Worm (Caenorhabditis elegans) whole organism, young adult: ENCODE measurements around the gene F56C9.8.

Experiments
- C06A6.2 ChIP-seq: fragments of 200-800 bp; sonication (Bioruptor generic); conservative IDR thresholded peaks from 2 replicates; pipeline ENCODE4 v1.3.6; 2022; ENCODE audit warnings: missing genetic modification characterization, missing compliant biosample characterization
- D2030.7 ChIP-seq: fragments of 200-800 bp; sonication (Bioruptor generic); IDR thresholded peaks from 2 replicates; pipeline ENCODE4 v1.3.6; 2022; ENCODE audit warnings: missing genetic modification reagents, missing genetic modification characterization, missing compliant biosample characterization
- F39B2.1 ChIP-seq: fragments of 200-800 bp; sonication (Bioruptor generic); IDR thresholded peaks from 2 replicates; pipeline ENCODE4 v1.3.6; 2022; ENCODE audit warnings: missing genetic modification reagents, missing genetic modification characterization, missing compliant biosample characterization
- F55B11.4 ChIP-seq: sonication (generic microtip); optimal IDR thresholded peaks from 2 replicates; lab custom pipeline; 2016; ENCODE audit warnings: missing compliant biosample characterization, missing genetic modification characterization, borderline replicate concordance; ENCODE audit not compliant: insufficient read depth
- F57C9.4 ChIP-seq: sonication (generic microtip); optimal IDR thresholded peaks from 2 replicates; lab custom pipeline; 2017; ENCODE audit warnings: mild to moderate bottlenecking, missing genetic modification characterization, missing compliant biosample characterization
- T07F8.4 ChIP-seq: sonication (generic microtip); optimal IDR thresholded peaks from 2 replicates; lab custom pipeline; 2016; ENCODE audit warnings: mild to moderate bottlenecking, missing genetic modification characterization, moderate library complexity, missing compliant biosample characterization
- Y56A3A.18 ChIP-seq: fragments of 200-800 bp; sonication (Bioruptor generic); IDR thresholded peaks from 2 replicates; pipeline ENCODE4 v1.3.6; 2022; ENCODE audit warnings: missing genetic modification reagents, missing genetic modification characterization, missing compliant biosample characterization
- ZK185.1 ChIP-seq: sonication (generic microtip); optimal IDR thresholded peaks from 2 replicates; lab custom pipeline; 2016; ENCODE audit warnings: mild to moderate bottlenecking, missing genetic modification characterization, missing compliant biosample characterization; ENCODE audit not compliant: poor library complexity, severe bottlenecking
- akir-1 ChIP-seq: fragments of 200-800 bp; sonication (Bioruptor generic); optimal IDR thresholded peaks from 2 replicates; lab custom pipeline; 2018; ENCODE audit warnings: mild to moderate bottlenecking, missing genetic modification characterization, moderate library complexity, missing compliant biosample characterization
- ama-1 ChIP-seq, 3 experiments: fragments of 150-350 bp in 1 of 3; sonication (generic microtip) in 2 of 3; optimal IDR thresholded peaks; 2 replicates each; lab custom pipeline; 2014 to 2018; ENCODE audit warnings: missing biosample characterization in 2 of 3, missing genetic modification characterization in 2 of 3, missing genetic modification reagents in 2 of 3
- atf-7 ChIP-seq: sonication (generic microtip); optimal IDR thresholded peaks from 2 replicates; lab custom pipeline; 2017; ENCODE audit warnings: mild to moderate bottlenecking, missing genetic modification characterization, missing compliant biosample characterization
- athp-1 ChIP-seq: sonication (generic microtip); optimal IDR thresholded peaks from 2 replicates; lab custom pipeline; 2017; ENCODE audit warnings: mild to moderate bottlenecking, missing genetic modification characterization, missing compliant biosample characterization
- attf-5 ChIP-seq: fragments of 200-800 bp; sonication (Bioruptor generic); optimal IDR thresholded peaks from 2 replicates; lab custom pipeline; 2018; ENCODE audit warnings: mild to moderate bottlenecking, missing genetic modification characterization, missing compliant biosample characterization
- bed-1 ChIP-seq: fragments of 200-800 bp; sonication (Bioruptor generic); IDR thresholded peaks from 2 replicates; pipeline ENCODE4 v1.3.6; 2022; ENCODE audit warnings: missing genetic modification reagents, missing genetic modification characterization, missing compliant biosample characterization
- ceh-27 ChIP-seq: fragments of 200-800 bp; sonication (Bioruptor generic); optimal IDR thresholded peaks from 2 replicates; lab custom pipeline; 2018; ENCODE audit warnings: mild to moderate bottlenecking, missing genetic modification characterization, moderate library complexity, missing compliant biosample characterization
- ceh-40 ChIP-seq: fragments of 200-800 bp; sonication (Bioruptor generic); IDR thresholded peaks from 2 replicates; pipeline ENCODE4 v1.3.6; 2022; ENCODE audit warnings: missing genetic modification characterization, missing compliant biosample characterization
- ceh-79 ChIP-seq: sonication (generic microtip); optimal IDR thresholded peaks from 2 replicates; lab custom pipeline; 2017; ENCODE audit warnings: mild to moderate bottlenecking, missing genetic modification characterization, missing compliant biosample characterization
- dox-1 ChIP-seq: fragments of 200-800 bp; sonication (Bioruptor generic); IDR thresholded peaks from 2 replicates; pipeline ENCODE4 v1.3.6; 2022; ENCODE audit warnings: missing genetic modification reagents, missing genetic modification characterization, missing compliant biosample characterization
- dpl-1 ChIP-seq: fragments of 150-350 bp; optimal IDR thresholded peaks from 2 replicates; lab custom pipeline; 2014; ENCODE audit warnings: missing biosample characterization, missing genetic modification reagents, missing genetic modification characterization
- egl-44 ChIP-seq: fragments of 200-800 bp; sonication (Bioruptor generic); IDR thresholded peaks from 2 replicates; pipeline ENCODE4 v1.3.6; 2022; ENCODE audit warnings: missing genetic modification reagents, missing genetic modification characterization, missing compliant biosample characterization
- egrh-3 ChIP-seq: fragments of 200-800 bp; sonication (Bioruptor generic); IDR thresholded peaks from 2 replicates; pipeline ENCODE4 v1.3.6; 2022; ENCODE audit warnings: missing genetic modification reagents, missing genetic modification characterization, missing compliant biosample characterization
- gei-17 ChIP-seq: fragments of 200-800 bp; sonication (Bioruptor generic); optimal IDR thresholded peaks from 2 replicates; lab custom pipeline; 2018; ENCODE audit warnings: mild to moderate bottlenecking, missing genetic modification characterization, missing compliant biosample characterization
- him-1 ChIP-seq: sonication (generic microtip); optimal IDR thresholded peaks from 2 replicates; lab custom pipeline; 2016; ENCODE audit warnings: missing genotype, missing genetic modification reagents, missing genetic modification characterization, missing compliant biosample characterization
- hmg-1.2 ChIP-seq: fragments of 200-800 bp; sonication (Bioruptor generic); IDR thresholded peaks from 2 replicates; pipeline ENCODE4 v1.3.6; 2022; ENCODE audit warnings: missing genetic modification reagents, missing genetic modification characterization, missing compliant biosample characterization
- lag-1 ChIP-seq: fragments of 200-800 bp; sonication (Bioruptor generic); IDR thresholded peaks from 2 replicates; pipeline ENCODE4 v1.3.6; 2022; ENCODE audit warnings: missing genetic modification reagents, missing genetic modification characterization, missing compliant biosample characterization
- let-526 ChIP-seq: fragments of 200-800 bp; sonication (Bioruptor generic); IDR thresholded peaks from 2 replicates; pipeline ENCODE4 v1.3.6; 2022; ENCODE audit warnings: missing genetic modification reagents, missing genetic modification characterization, missing compliant biosample characterization
- let-607 ChIP-seq, 2 experiments: fragments of 200-800 bp in 1 of 2; sonication (Bioruptor generic) in 1 of 2; sonication (generic microtip) in 1 of 2; optimal IDR thresholded peaks; 2 replicates each; lab custom pipeline; 2016 to 2018; ENCODE audit warnings: mild to moderate bottlenecking in 2 of 2, missing compliant biosample characterization in 2 of 2, missing genetic modification characterization in 2 of 2, moderate library complexity in 2 of 2, missing genotype in 1 of 2
- lin-26 ChIP-seq: fragments of 200-800 bp; sonication (Bioruptor generic); IDR thresholded peaks from 2 replicates; pipeline ENCODE4 v1.3.6; 2022; ENCODE audit warnings: missing genetic modification reagents, missing genetic modification characterization, missing compliant biosample characterization
- lin-40 ChIP-seq: sonication (generic microtip); optimal IDR thresholded peaks from 2 replicates; lab custom pipeline; 2016; ENCODE audit warnings: missing genetic modification characterization, mild to moderate bottlenecking, missing compliant biosample characterization, missing genotype, missing genetic modification reagents
- lin-54 ChIP-seq: fragments of 200-800 bp; sonication (Bioruptor generic); optimal IDR thresholded peaks from 2 replicates; lab custom pipeline; 2018; ENCODE audit warnings: mild to moderate bottlenecking, missing genetic modification characterization, missing compliant biosample characterization
- lsl-1 ChIP-seq: fragments of 200-800 bp; sonication (Bioruptor generic); optimal IDR thresholded peaks from 2 replicates; lab custom pipeline; 2018; ENCODE audit warnings: mild to moderate bottlenecking, missing genetic modification characterization, moderate library complexity, missing compliant biosample characterization
- madf-6 ChIP-seq: fragments of 200-800 bp; sonication (Bioruptor generic); IDR thresholded peaks from 2 replicates; pipeline ENCODE4 v1.3.6; 2022; ENCODE audit warnings: missing genetic modification reagents, missing genetic modification characterization, missing compliant biosample characterization
- mel-28 ChIP-seq: sonication (generic microtip); optimal IDR thresholded peaks from 2 replicates; lab custom pipeline; 2016; ENCODE audit warnings: borderline replicate concordance, mild to moderate bottlenecking, missing genetic modification characterization, missing compliant biosample characterization
- nfya-2 ChIP-seq: fragments of 200-800 bp; sonication (Bioruptor generic); IDR thresholded peaks from 2 replicates; pipeline ENCODE4 v1.3.6; 2022; ENCODE audit warnings: missing genetic modification reagents, missing genetic modification characterization, missing compliant biosample characterization
- nfyb-1 ChIP-seq: fragments of 200-800 bp; sonication (Bioruptor generic); IDR thresholded peaks from 2 replicates; pipeline ENCODE4 v1.3.6; 2022; ENCODE audit warnings: missing genetic modification reagents, missing genetic modification characterization, missing compliant biosample characterization
- nhr-120 ChIP-seq: fragments of 200-800 bp; sonication (Bioruptor generic); IDR thresholded peaks from 2 replicates; pipeline ENCODE4 v1.3.6; 2022; ENCODE audit warnings: missing genetic modification characterization, missing compliant biosample characterization
- nhr-179 ChIP-seq: sonication (generic microtip); optimal IDR thresholded peaks from 2 replicates; lab custom pipeline; 2016; ENCODE audit warnings: mild to moderate bottlenecking, missing genetic modification characterization, missing compliant biosample characterization
- nhr-27 ChIP-seq: fragments of 200-800 bp; sonication (Bioruptor generic); optimal IDR thresholded peaks from 2 replicates; lab custom pipeline; 2018; ENCODE audit warnings: mild to moderate bottlenecking, missing genetic modification characterization, moderate library complexity, missing compliant biosample characterization
- nhr-80 ChIP-seq: sonication (generic microtip); optimal IDR thresholded peaks from 2 replicates; lab custom pipeline; 2016; ENCODE audit warnings: missing genetic modification characterization, missing compliant biosample characterization
- nhr-90 ChIP-seq: sonication (generic microtip); optimal IDR thresholded peaks from 2 replicates; lab custom pipeline; 2016; ENCODE audit warnings: missing genotype, mild to moderate bottlenecking, missing genetic modification characterization, missing compliant biosample characterization
- rec-8 ChIP-seq, 2 experiments: sonication (generic microtip); optimal IDR thresholded peaks; 2 replicates each; lab custom pipeline; 2016; ENCODE audit warnings: mild to moderate bottlenecking in 2 of 2, missing genetic modification characterization in 2 of 2, missing genetic modification reagents in 2 of 2, missing genotype in 2 of 2, missing biosample characterization in 1 of 2, missing compliant biosample characterization in 1 of 2, moderate library complexity in 1 of 2
- tlf-1 ChIP-seq: fragments of 200-800 bp; sonication (Bioruptor generic); optimal IDR thresholded peaks from 2 replicates; lab custom pipeline; 2018; ENCODE audit warnings: mild to moderate bottlenecking, missing genetic modification characterization, missing compliant biosample characterization
- unc-62 ChIP-seq: fragments of 150-350 bp; optimal IDR thresholded peaks from 2 replicates; lab custom pipeline; 2014; ENCODE audit warnings: missing biosample characterization, missing genetic modification reagents, missing genetic modification characterization
- xnd-1 ChIP-seq: sonication (generic microtip); optimal IDR thresholded peaks from 2 replicates; lab custom pipeline; 2016; ENCODE audit warnings: missing genotype, missing genetic modification reagents, missing genetic modification characterization, missing compliant biosample characterization
- zim-3 ChIP-seq: sonication (generic microtip); optimal IDR thresholded peaks from 2 replicates; lab custom pipeline; 2017; ENCODE audit warnings: mild to moderate bottlenecking, missing genetic modification characterization, moderate library complexity, missing compliant biosample characterization
- ztf-22 ChIP-seq: fragments of 200-800 bp; sonication (Bioruptor generic); optimal IDR thresholded peaks from 2 replicates; lab custom pipeline; 2018; ENCODE audit warnings: mild to moderate bottlenecking, missing genetic modification characterization, moderate library complexity, missing compliant biosample characterization
- ztf-28 ChIP-seq: fragments of 200-800 bp; sonication (Bioruptor generic); IDR thresholded peaks from 2 replicates; pipeline ENCODE4 v1.3.6; 2022; ENCODE audit warnings: missing genetic modification reagents, missing genetic modification characterization, missing compliant biosample characterization
- ztf-6 ChIP-seq: fragments of 200-800 bp; sonication (Bioruptor generic); IDR thresholded peaks from 2 replicates; pipeline ENCODE4 v1.3.6; 2022; ENCODE audit warnings: missing genetic modification reagents, missing genetic modification characterization, missing compliant biosample characterization

The F56C9.8 gene

DNA sequence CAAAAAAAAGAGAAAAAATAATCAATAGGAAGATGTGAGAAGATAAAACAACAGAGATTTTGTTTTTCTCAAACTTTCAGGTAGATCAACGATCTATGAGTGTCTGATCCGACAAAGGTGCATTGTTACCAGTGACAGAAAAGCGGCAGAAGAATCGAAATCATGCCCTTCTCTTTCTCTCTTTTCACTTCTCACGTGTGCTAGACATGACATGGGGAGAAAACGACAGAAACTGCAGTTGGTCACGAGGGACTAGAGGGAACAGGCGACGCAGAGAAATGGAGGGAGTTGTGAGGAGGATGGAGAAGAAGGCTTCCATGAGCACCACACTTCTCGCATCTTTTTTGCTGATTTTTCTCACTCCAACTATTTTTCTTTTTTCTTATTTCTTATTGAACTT, 15.9 kb upstream of the F56C9.8 start, which contains the start of gene F56C9.10:
F56C9.10 (minus strand) TSS at position 97 of the 400 bp plus-strand sequence.
- no peak for TF ChIP-seq ceh-79
- peak; percentile 47 for TF ChIP-seq nhr-90
- TF ChIP-seq nhr-27 (tag; lab: Kevin White, UChicago): no peak
- TF ChIP-seq C06A6.2 (GFP tag; lab: Robert Waterston, UW): 0 out of 2 replicates have a peak, but pooled peaks have one; percentile 14
- TF ChIP-seq athp-1 (tag; lab: Kevin White, UChicago): peak; percentile 75
- no peak for TF ChIP-seq xnd-1 (tag; lab: Kevin White, UChicago)
- no peak for TF ChIP-seq F55B11.4 (tag; lab: Kevin White, UChicago)
- peak; percentile 67 for TF ChIP-seq tlf-1 (GFP tag; lab: Kevin White, UChicago)
- TF ChIP-seq F57C9.4: no peak
- TF ChIP-seq ZK185.1 (tag; lab: Kevin White, UChicago): peak; percentile 53
- peak; percentile 90 for TF ChIP-seq unc-62 (GFP tag; lab: Kevin White, UChicago)
- peak; percentile 83 for TF ChIP-seq nfyb-1 (GFP tag; lab: Robert Waterston, UW)
- 0 out of 2 replicates have a peak, but pooled peaks have one; percentile 7 for TF ChIP-seq ztf-6
- no peak for TF ChIP-seq dpl-1
- peak; percentile 51; the same call in 1 of the 2 replicates for TF ChIP-seq let-526 (GFP tag; lab: Robert Waterston, UW)
- no peak for TF ChIP-seq ceh-40 (GFP tag; lab: Robert Waterston, UW)
- TF ChIP-seq D2030.7: no peak
- no peak for TF ChIP-seq bed-1 (GFP tag; lab: Robert Waterston, UW)
- 0 out of 2 replicates have a peak, but pooled peaks have one; percentile 34 for TF ChIP-seq egl-44
- TF ChIP-seq lin-26 (GFP tag; lab: Robert Waterston, UW): peak; percentile 61
- TF ChIP-seq ztf-22 (GFP tag; lab: Kevin White, UChicago): no peak
- peak; percentile 54; the same call in 1 of the 2 replicates for TF ChIP-seq dox-1 (GFP tag; lab: Robert Waterston, UW)
- no peak for TF ChIP-seq rec-8 (tag; optimal IDR thresholded peaks at IDR 0.05; lab: Kevin White, UChicago)
- peak; percentile 67 to 69 for TF ChIP-seq let-607 (tag; optimal IDR thresholded peaks at IDR 0.05; lab: Kevin White, UChicago)
- TF ChIP-seq lin-54 (GFP tag; lab: Kevin White, UChicago): peak; percentile 50
- TF ChIP-seq ama-1 (optimal IDR thresholded peaks at IDR 0.05; lab: Kevin White, UChicago): no peak
- TF ChIP-seq ama-1 (GFP tag; optimal IDR thresholded peaks at IDR 0.05; lab: Kevin White, UChicago): no peak
- no peak for TF ChIP-seq ztf-28
- no peak for TF ChIP-seq mel-28
- TF ChIP-seq madf-6 (GFP tag; lab: Robert Waterston, UW): no peak
- TF ChIP-seq T07F8.4 (tag; lab: Kevin White, UChicago): no peak
- peak; percentile 72 for TF ChIP-seq atf-7 (tag; lab: Kevin White, UChicago)
- TF ChIP-seq ceh-27 (GFP tag; lab: Kevin White, UChicago): peak; percentile 83
- TF ChIP-seq nhr-120 (GFP tag; lab: Robert Waterston, UW): no peak
- peak; percentile 79 for TF ChIP-seq lin-40 (tag; lab: Kevin White, UChicago)
- no peak for TF ChIP-seq egrh-3 (GFP tag; lab: Robert Waterston, UW)
- no peak for TF ChIP-seq nhr-179 (tag; lab: Kevin White, UChicago)
- no peak for TF ChIP-seq F39B2.1 (GFP tag; lab: Robert Waterston, UW)
- no peak for TF ChIP-seq lsl-1 (GFP tag; lab: Kevin White, UChicago)
- no peak for TF ChIP-seq zim-3 (tag; lab: Kevin White, UChicago)
- TF ChIP-seq akir-1 (GFP tag; lab: Kevin White, UChicago): no peak
- no peak for TF ChIP-seq Y56A3A.18 (GFP tag; lab: Robert Waterston, UW)
- TF ChIP-seq lag-1 (GFP tag; lab: Robert Waterston, UW): no peak
- peak; percentile 78 for TF ChIP-seq nhr-80
- peak; percentile 86 for TF ChIP-seq attf-5
- TF ChIP-seq gei-17 (GFP tag; lab: Kevin White, UChicago): peak; percentile 43
- TF ChIP-seq hmg-1.2 (GFP tag; lab: Robert Waterston, UW): peak; percentile 50; the same call in 1 of the 2 replicates
- no peak for TF ChIP-seq nfya-2
- TF ChIP-seq him-1 (tag; lab: Kevin White, UChicago): no peak
